Fruit fly (Drosophila melanogaster): ENCODE measurements around the gene CG9628.

dm6 chr3L:14618424-14618823 is 4.2 kb upstream of the CG9628 start:
- no peak for TF ChIP-seq rn (GFP tag; IDR thresholded peaks at IDR 0.05)
- no peak for TF ChIP-seq CG17806 (tag; optimal IDR thresholded peaks at IDR 0.05)
- TF ChIP-seq CG13204 (GFP tag; optimal IDR thresholded peaks at IDR 0.05): no peak
- no peak for TF ChIP-seq EcR (GFP tag; optimal IDR thresholded peaks at IDR 0.05)
- no peak for TF ChIP-seq CG8301 (tag; optimal IDR thresholded peaks at IDR 0.05)
- TF ChIP-seq CG32121 (GFP tag; IDR thresholded peaks at IDR 0.05): no peak
- TF ChIP-seq gl (tag; optimal IDR thresholded peaks at IDR 0.05): no peak
- no peak for TF ChIP-seq CG9948 (tag; optimal IDR thresholded peaks at IDR 0.05)
- TF ChIP-seq D1 (tag; optimal IDR thresholded peaks at IDR 0.05): no peak
- no peak for TF ChIP-seq Pif1B (GFP tag; optimal IDR thresholded peaks at IDR 0.05)
- TF ChIP-seq CG4496 (GFP tag; IDR thresholded peaks at IDR 0.05): no peak
- no peak for TF ChIP-seq Snoo (tag; optimal IDR thresholded peaks at IDR 0.05)
- no peak for TF ChIP-seq Ets98B (GFP tag; IDR thresholded peaks at IDR 0.05)
